Worm (Caenorhabditis elegans) whole organism, late embryonic: Measurements from ENCODE around the gene srz-18.

ENCODE experiments used
- C38D4.7 ChIP-seq: fragments of 200-800 bp; sonication (Bioruptor generic); optimal IDR thresholded peaks from 2 replicates; lab custom pipeline; 2018; ENCODE audit warnings: mild to moderate bottlenecking, missing genetic modification characterization, moderate library complexity, missing compliant biosample characterization
- F13H6.1 ChIP-seq: sonication (generic microtip); optimal IDR thresholded peaks from 2 replicates; lab custom pipeline; 2016; ENCODE audit warnings: missing genetic modification characterization, missing compliant biosample characterization
- K02D7.2 ChIP-seq: sonication (generic microtip); optimal IDR thresholded peaks from 2 replicates; lab custom pipeline; 2017; ENCODE audit warnings: mild to moderate bottlenecking, missing genetic modification characterization, missing compliant biosample characterization
- ama-1 ChIP-seq: fragments of 150-350 bp; optimal IDR thresholded peaks from 2 replicates; lab custom pipeline; 2014
- ceh-14 ChIP-seq: sonication (generic microtip); optimal IDR thresholded peaks from 2 replicates; lab custom pipeline; 2016; ENCODE audit warnings: missing genotype, missing genetic modification characterization, missing compliant biosample characterization
- ceh-18 ChIP-seq: sonication (generic microtip); optimal IDR thresholded peaks from 2 replicates; lab custom pipeline; 2016; ENCODE audit warnings: missing genetic modification characterization, missing compliant biosample characterization
- ceh-19 ChIP-seq: fragments of 200-800 bp; sonication (Bioruptor generic); optimal IDR thresholded peaks from 2 replicates; lab custom pipeline; 2018; ENCODE audit warnings: mild to moderate bottlenecking, missing genetic modification characterization, missing compliant biosample characterization
- ceh-22 ChIP-seq: sonication (generic microtip); optimal IDR thresholded peaks from 2 replicates; lab custom pipeline; 2017; ENCODE audit warnings: missing biosample characterization, missing genetic modification characterization
- ceh-30 ChIP-seq: fragments of 150-350 bp; optimal IDR thresholded peaks from 2 replicates; lab custom pipeline; 2014; ENCODE audit warnings: missing biosample characterization, missing genetic modification characterization
- ceh-31 ChIP-seq: sonication (generic microtip); optimal IDR thresholded peaks from 2 replicates; lab custom pipeline; 2016; ENCODE audit warnings: missing genetic modification characterization, missing compliant biosample characterization
- ceh-48 ChIP-seq: sonication (generic microtip); optimal IDR thresholded peaks from 2 replicates; lab custom pipeline; 2016; ENCODE audit warnings: missing genetic modification characterization, inconsistent platforms, missing compliant biosample characterization
- ceh-6 ChIP-seq: fragments of 200-800 bp; sonication (Bioruptor generic); optimal IDR thresholded peaks from 2 replicates; lab custom pipeline; 2018; ENCODE audit warnings: mild to moderate bottlenecking, missing genetic modification characterization, missing compliant biosample characterization
- ceh-9 ChIP-seq: sonication (generic microtip); optimal IDR thresholded peaks from 2 replicates; lab custom pipeline; 2016; ENCODE audit warnings: mild to moderate bottlenecking, missing genetic modification characterization, inconsistent platforms, missing compliant biosample characterization
- che-1 ChIP-seq: sonication (generic microtip); optimal IDR thresholded peaks from 2 replicates; lab custom pipeline; 2016; ENCODE audit warnings: mild to moderate bottlenecking, missing genetic modification characterization, missing compliant biosample characterization
- elt-2 ChIP-seq: sonication (generic microtip); optimal IDR thresholded peaks from 2 replicates; lab custom pipeline; 2016; ENCODE audit warnings: missing genetic modification reagents, missing genetic modification characterization, missing compliant biosample characterization
- elt-4 ChIP-seq: sonication (generic microtip); optimal IDR thresholded peaks from 2 replicates; lab custom pipeline; 2016; ENCODE audit warnings: missing genetic modification characterization, missing compliant biosample characterization
- eyg-1 ChIP-seq: sonication (generic microtip); optimal IDR thresholded peaks from 2 replicates; lab custom pipeline; 2016; ENCODE audit warnings: missing genotype, missing genetic modification characterization, missing compliant biosample characterization
- fkh-10 ChIP-seq: fragments of 150-350 bp; optimal IDR thresholded peaks from 2 replicates; lab custom pipeline; 2014; ENCODE audit warnings: missing biosample characterization, missing genetic modification reagents, missing genetic modification characterization
- fkh-6 ChIP-seq: sonication (generic microtip); optimal IDR thresholded peaks from 2 replicates; lab custom pipeline; 2016; ENCODE audit warnings: missing genetic modification characterization, missing compliant biosample characterization
- gmeb-2 ChIP-seq: sonication (generic microtip); optimal IDR thresholded peaks from 2 replicates; lab custom pipeline; 2016; ENCODE audit warnings: missing genetic modification characterization, inconsistent platforms, missing compliant biosample characterization
- hlh-13 ChIP-seq: fragments of 200-800 bp; sonication (Bioruptor generic); optimal IDR thresholded peaks from 2 replicates; lab custom pipeline; 2018; ENCODE audit warnings: mild to moderate bottlenecking, missing genetic modification characterization, missing compliant biosample characterization
- hlh-30 ChIP-seq: sonication (generic microtip); optimal IDR thresholded peaks from 2 replicates; lab custom pipeline; 2017; ENCODE audit warnings: antibody characterized with exemption, missing genetic modification characterization, missing compliant biosample characterization; ENCODE audit not compliant: insufficient read depth
- hlh-8 ChIP-seq: sonication (generic microtip); optimal IDR thresholded peaks from 2 replicates; lab custom pipeline; 2016; ENCODE audit warnings: missing genotype, missing genetic modification characterization, missing compliant biosample characterization
- lin-11 ChIP-seq: fragments of 200-800 bp; sonication (Bioruptor generic); optimal IDR thresholded peaks from 2 replicates; lab custom pipeline; 2018; ENCODE audit warnings: mild to moderate bottlenecking, missing genetic modification characterization, missing compliant biosample characterization
- madf-2 ChIP-seq: sonication (generic microtip); optimal IDR thresholded peaks from 2 replicates; lab custom pipeline; 2017; ENCODE audit warnings: missing genetic modification characterization, missing compliant biosample characterization
- mec-3 ChIP-seq: sonication (generic microtip); optimal IDR thresholded peaks from 2 replicates; lab custom pipeline; 2016; ENCODE audit warnings: borderline replicate concordance, missing genetic modification characterization, missing compliant biosample characterization
- nfya-1 ChIP-seq: sonication (generic microtip); optimal IDR thresholded peaks from 2 replicates; lab custom pipeline; 2017; ENCODE audit warnings: missing genetic modification characterization, mild to moderate bottlenecking, missing compliant biosample characterization, antibody characterized with exemption, moderate library complexity
- pag-3 ChIP-seq: sonication (generic microtip); optimal IDR thresholded peaks from 2 replicates; lab custom pipeline; 2016; ENCODE audit warnings: missing compliant biosample characterization, missing genetic modification characterization, borderline replicate concordance
- pat-9 ChIP-seq: fragments of 200-800 bp; sonication (Bioruptor generic); optimal IDR thresholded peaks from 2 replicates; lab custom pipeline; 2018; ENCODE audit warnings: mild to moderate bottlenecking, missing genetic modification characterization, moderate library complexity, missing compliant biosample characterization
- pax-1 ChIP-seq: fragments of 150-350 bp; optimal IDR thresholded peaks from 2 replicates; lab custom pipeline; 2014; ENCODE audit warnings: missing biosample characterization, missing genetic modification characterization
- pha-2 ChIP-seq: sonication (generic microtip); optimal IDR thresholded peaks from 2 replicates; lab custom pipeline; 2017; ENCODE audit warnings: mild to moderate bottlenecking, missing genetic modification characterization, missing compliant biosample characterization
- pqm-1 ChIP-seq: sonication (generic microtip); optimal IDR thresholded peaks from 2 replicates; lab custom pipeline; 2016; ENCODE audit warnings: missing genetic modification characterization, missing compliant biosample characterization
- pros-1 ChIP-seq: fragments of 150-350 bp; optimal IDR thresholded peaks from 2 replicates; lab custom pipeline; 2014; ENCODE audit warnings: missing biosample characterization, missing genetic modification reagents, missing genetic modification characterization
- sox-2 ChIP-seq: fragments of 200-800 bp; sonication (Bioruptor generic); IDR thresholded peaks from 2 replicates; pipeline ENCODE4 v1.3.6; 2022; ENCODE audit warnings: missing genetic modification reagents, missing genetic modification characterization, missing compliant biosample characterization
- tbx-2 ChIP-seq: sonication (generic microtip); optimal IDR thresholded peaks from 2 replicates; lab custom pipeline; 2016; ENCODE audit warnings: missing genetic modification characterization, missing compliant biosample characterization
- ttx-3 ChIP-seq: sonication (generic microtip); optimal IDR thresholded peaks from 2 replicates; lab custom pipeline; 2016; ENCODE audit warnings: missing genetic modification reagents, missing genetic modification characterization, missing compliant biosample characterization
- unc-3 ChIP-seq, 2 experiments: fragments of 200-800 bp in 1 of 2; sonication (Bioruptor generic) in 1 of 2; sonication (generic microtip) in 1 of 2; conservative IDR thresholded peaks in 1 of 2; optimal IDR thresholded peaks in 1 of 2; 2 replicates each; pipeline versions ENCODE4 v1.3.6 to Lab custom; 2016 to 2022; ENCODE audit warnings: missing compliant biosample characterization in 2 of 2, missing genetic modification characterization in 2 of 2, missing genetic modification reagents in 1 of 2
- unc-42 ChIP-seq: sonication (generic microtip); optimal IDR thresholded peaks from 2 replicates; lab custom pipeline; 2016; ENCODE audit warnings: missing genotype, missing genetic modification characterization, missing compliant biosample characterization
- unc-86 ChIP-seq: sonication (generic microtip); optimal IDR thresholded peaks from 2 replicates; lab custom pipeline; 2016; ENCODE audit warnings: missing genetic modification characterization, missing compliant biosample characterization
- zip-5 ChIP-seq: sonication (generic microtip); optimal IDR thresholded peaks from 2 replicates; lab custom pipeline; 2016; ENCODE audit warnings: missing genetic modification characterization, missing compliant biosample characterization
- ztf-16 ChIP-seq: sonication (generic microtip); optimal IDR thresholded peaks from 2 replicates; lab custom pipeline; 2017; ENCODE audit warnings: missing genetic modification characterization, missing compliant biosample characterization

srz-18 gene

ce11 chrV:20626043-20626761, at the start of gene srz-18, which contains the start of gene F46B3.9:
Gene srz-18, plus strand, starts transcription at chrV:20626711.
Gene F46B3.9, minus strand, starts transcription at chrV:20626143.
- TF ChIP-seq ttx-3 (tag; lab: Kevin White, UChicago), result no peak
- no peak for TF ChIP-seq F13H6.1
- TF ChIP-seq unc-86 (tag; lab: Kevin White, UChicago), result no peak
- no peak for TF ChIP-seq pros-1 (tag; lab: Kevin White, UChicago)
- TF ChIP-seq ceh-18, result no peak
- no peak for TF ChIP-seq eyg-1 (tag; lab: Kevin White, UChicago)
- no peak for TF ChIP-seq sox-2 (GFP tag; lab: Robert Waterston, UW)
- no peak for TF ChIP-seq mec-3 (tag; lab: Kevin White, UChicago)
- TF ChIP-seq ceh-19 (GFP tag; lab: Kevin White, UChicago), result no peak
- no peak for TF ChIP-seq hlh-8
- TF ChIP-seq ceh-6 (GFP tag; lab: Kevin White, UChicago), result no peak
- TF ChIP-seq pag-3 (tag; lab: Kevin White, UChicago), result no peak
- TF ChIP-seq pat-9 (tag; lab: Kevin White, UChicago), result no peak
- TF ChIP-seq pqm-1 (tag; lab: Kevin White, UChicago), result no peak
- TF ChIP-seq ceh-22 (tag; lab: Kevin White, UChicago), result no peak
- TF ChIP-seq madf-2, result no peak
- no peak for TF ChIP-seq fkh-10 (GFP tag; lab: Kevin White, UChicago)
- TF ChIP-seq elt-4 (tag; lab: Kevin White, UChicago), result no peak

- TF ChIP-seq ama-1, result no peak
- no peak for TF ChIP-seq eyg-1 (tag; lab: Kevin White, UChicago)
- TF ChIP-seq zip-5 (tag; lab: Kevin White, UChicago), result no peak
- no peak for TF ChIP-seq F13H6.1
- TF ChIP-seq fkh-6, result no peak
- no peak for TF ChIP-seq pqm-1 (tag; lab: Kevin White, UChicago)
- TF ChIP-seq elt-2, result no peak
- no peak for TF ChIP-seq C38D4.7 (GFP tag; lab: Kevin White, UChicago)
- no peak for TF ChIP-seq elt-4 (tag; lab: Kevin White, UChicago)
- no peak for TF ChIP-seq hlh-13 (GFP tag; lab: Kevin White, UChicago)
- no peak for TF ChIP-seq nfya-1 (tag; lab: Kevin White, UChicago)
- no peak for TF ChIP-seq pax-1 (tag; lab: Kevin White, UChicago)
- no peak for TF ChIP-seq ceh-19 (GFP tag; lab: Kevin White, UChicago)
- TF ChIP-seq ceh-9, result no peak
- no peak for TF ChIP-seq hlh-8
- no peak for TF ChIP-seq che-1 (tag; lab: Kevin White, UChicago)
- TF ChIP-seq tbx-2 (tag; lab: Kevin White, UChicago), result no peak
- TF ChIP-seq pat-9 (tag; lab: Kevin White, UChicago), result no peak
- no peak for TF ChIP-seq ceh-14
- no peak for TF ChIP-seq K02D7.2 (tag; lab: Kevin White, UChicago)
Measured at ce11 chrV:20579534-20579933, 47.0 kb upstream of the srz-18 start, which contains the start of gene F26F2.8. Gene F26F2.8, plus strand, starts transcription at chrV:20579546.

ce11 chrV:20580511-20581040, 45.9 kb upstream of the srz-18 start, which contains the start of gene F26F2.7:
Gene F26F2.7, plus strand, starts transcription at chrV:20580990.
- TF ChIP-seq nfya-1 (tag; lab: Kevin White, UChicago), result peak; percentile 36
- TF ChIP-seq sox-2 (GFP tag; lab: Robert Waterston, UW), result no peak
- TF ChIP-seq unc-42 (tag; lab: Kevin White, UChicago), result peak; percentile 52
- TF ChIP-seq tbx-2 (tag; lab: Kevin White, UChicago), result no peak
- no peak for TF ChIP-seq ceh-22 (tag; lab: Kevin White, UChicago)
- TF ChIP-seq mec-3 (tag; lab: Kevin White, UChicago), result no peak
- TF ChIP-seq ztf-16 (tag; lab: Kevin White, UChicago), result no peak
- peak; percentile 34 for TF ChIP-seq ceh-30 (tag; lab: Kevin White, UChicago)
- TF ChIP-seq ceh-48, result peak; percentile 34
- peak; percentile 38 for TF ChIP-seq ttx-3 (tag; lab: Kevin White, UChicago)
- TF ChIP-seq elt-2, result peak; percentile 55
- TF ChIP-seq lin-11 (tag; lab: Kevin White, UChicago), result peak; percentile 31
- TF ChIP-seq ceh-31 (tag; lab: Kevin White, UChicago), result peak; percentile 31
- peak; percentile 51 for TF ChIP-seq unc-86 (tag; lab: Kevin White, UChicago)
- peak; percentile 64 for TF ChIP-seq pha-2 (tag; lab: Kevin White, UChicago)
- no peak for TF ChIP-seq ama-1
- TF ChIP-seq hlh-30 (tag; lab: Kevin White, UChicago), result peak; percentile 76
- no peak for TF ChIP-seq unc-3 (GFP tag; conservative IDR thresholded peaks at IDR 0.05; lab: Robert Waterston, UW)
- TF ChIP-seq unc-3 (tag; optimal IDR thresholded peaks at IDR 0.05; lab: Kevin White, UChicago), result peak; percentile 41
- peak; percentile 20 for TF ChIP-seq gmeb-2
- peak; percentile 60 for TF ChIP-seq ceh-14
- no peak for TF ChIP-seq C38D4.7 (GFP tag; lab: Kevin White, UChicago)
